Worm (Caenorhabditis elegans) whole organism, young adult: ENCODE results near the gene vha-11.

Source experiments
- C06A6.2 ChIP-seq: fragments of 200-800 bp; sonication (Bioruptor generic); conservative IDR thresholded peaks from 2 replicates; pipeline ENCODE4 v1.3.6; 2022; ENCODE audit warnings: missing genetic modification characterization, missing compliant biosample characterization
- C17E4.6 ChIP-seq: fragments of 200-800 bp; sonication (Bioruptor generic); IDR thresholded peaks from 2 replicates; pipeline ENCODE4 v1.3.6; 2022; ENCODE audit warnings: missing genetic modification reagents, missing genetic modification characterization, missing compliant biosample characterization
- F10E7.11 ChIP-seq: sonication (generic microtip); optimal IDR thresholded peaks from 2 replicates; lab custom pipeline; 2017; ENCODE audit warnings: mild to moderate bottlenecking, missing genetic modification characterization, moderate library complexity, missing compliant biosample characterization
- F39B2.1 ChIP-seq: fragments of 200-800 bp; sonication (Bioruptor generic); IDR thresholded peaks from 2 replicates; pipeline ENCODE4 v1.3.6; 2022; ENCODE audit warnings: missing genetic modification reagents, missing genetic modification characterization, missing compliant biosample characterization
- F55B11.4 ChIP-seq: sonication (generic microtip); optimal IDR thresholded peaks from 2 replicates; lab custom pipeline; 2016; ENCODE audit warnings: missing compliant biosample characterization, missing genetic modification characterization, borderline replicate concordance; ENCODE audit not compliant: insufficient read depth
- F57A8.1 ChIP-seq: fragments of 200-800 bp; sonication (Bioruptor generic); optimal IDR thresholded peaks from 2 replicates; lab custom pipeline; 2018; ENCODE audit warnings: mild to moderate bottlenecking, missing genetic modification characterization, moderate library complexity, missing compliant biosample characterization
- Y53F4B.3 ChIP-seq: fragments of 200-800 bp; sonication (Bioruptor generic); IDR thresholded peaks from 2 replicates; pipeline ENCODE4 v1.3.6; 2022; ENCODE audit warnings: missing genetic modification reagents, missing genetic modification characterization, missing compliant biosample characterization
- Y67H2A.10 ChIP-seq: fragments of 200-800 bp; sonication (Bioruptor generic); conservative IDR thresholded peaks from 2 replicates; pipeline ENCODE4 v1.3.6; 2022; ENCODE audit warnings: missing genetic modification reagents, missing genetic modification characterization, missing compliant biosample characterization
- ama-1 ChIP-seq, 3 experiments: fragments of 150-350 bp in 1 of 3; sonication (generic microtip) in 2 of 3; optimal IDR thresholded peaks; 2 replicates each; lab custom pipeline; 2014 to 2018; ENCODE audit warnings: missing biosample characterization in 2 of 3, missing genetic modification characterization in 2 of 3, missing genetic modification reagents in 2 of 3
- attf-3 ChIP-seq: fragments of 200-800 bp; sonication (Bioruptor generic); conservative IDR thresholded peaks from 2 replicates; pipeline ENCODE4 v1.3.6; 2022; ENCODE audit warnings: missing genetic modification reagents, missing genetic modification characterization, missing compliant biosample characterization
- bed-1 ChIP-seq: fragments of 200-800 bp; sonication (Bioruptor generic); IDR thresholded peaks from 2 replicates; pipeline ENCODE4 v1.3.6; 2022; ENCODE audit warnings: missing genetic modification reagents, missing genetic modification characterization, missing compliant biosample characterization
- cebp-1 ChIP-seq, 2 experiments: fragments of 200-800 bp in 1 of 2; sonication (Bioruptor generic) in 1 of 2; sonication (generic microtip) in 1 of 2; IDR thresholded peaks in 1 of 2; optimal IDR thresholded peaks in 1 of 2; 2 replicates each; pipeline versions ENCODE4 v1.3.6 to Lab custom; 2017 to 2022; ENCODE audit warnings: missing compliant biosample characterization in 2 of 2, missing genetic modification characterization in 2 of 2, mild to moderate bottlenecking in 1 of 2, missing genetic modification reagents in 1 of 2, moderate library complexity in 1 of 2
- ceh-100 ChIP-seq: fragments of 200-800 bp; sonication (Bioruptor generic); IDR thresholded peaks from 2 replicates; pipeline ENCODE4 v1.3.6; 2022; ENCODE audit warnings: missing genetic modification reagents, missing genetic modification characterization, missing compliant biosample characterization
- ceh-27 ChIP-seq: fragments of 200-800 bp; sonication (Bioruptor generic); optimal IDR thresholded peaks from 2 replicates; lab custom pipeline; 2018; ENCODE audit warnings: mild to moderate bottlenecking, missing genetic modification characterization, moderate library complexity, missing compliant biosample characterization
- ceh-58 ChIP-seq: fragments of 200-800 bp; sonication (Bioruptor generic); IDR thresholded peaks from 2 replicates; pipeline ENCODE4 v1.3.6; 2022; ENCODE audit warnings: missing genetic modification characterization, missing compliant biosample characterization
- ekl-4 ChIP-seq: fragments of 200-800 bp; sonication (Bioruptor generic); IDR thresholded peaks from 2 replicates; pipeline ENCODE4 v1.3.6; 2022; ENCODE audit warnings: missing genetic modification reagents, missing genetic modification characterization, missing compliant biosample characterization
- ets-4 ChIP-seq: fragments of 200-800 bp; sonication (Bioruptor generic); optimal IDR thresholded peaks from 2 replicates; lab custom pipeline; 2018; ENCODE audit warnings: mild to moderate bottlenecking, missing genetic modification characterization, missing compliant biosample characterization
- fkh-3 ChIP-seq: sonication (generic microtip); optimal IDR thresholded peaks from 2 replicates; lab custom pipeline; 2016; ENCODE audit warnings: mild to moderate bottlenecking, missing genetic modification characterization, missing compliant biosample characterization
- him-1 ChIP-seq: sonication (generic microtip); optimal IDR thresholded peaks from 2 replicates; lab custom pipeline; 2016; ENCODE audit warnings: missing genotype, missing genetic modification reagents, missing genetic modification characterization, missing compliant biosample characterization
- hmg-1.2 ChIP-seq: fragments of 200-800 bp; sonication (Bioruptor generic); IDR thresholded peaks from 2 replicates; pipeline ENCODE4 v1.3.6; 2022; ENCODE audit warnings: missing genetic modification reagents, missing genetic modification characterization, missing compliant biosample characterization
- hrde-1 ChIP-seq: sonication (generic microtip); optimal IDR thresholded peaks from 2 replicates; lab custom pipeline; 2016; ENCODE audit warnings: missing genetic modification characterization, mild to moderate bottlenecking, missing compliant biosample characterization, moderate library complexity, missing genotype, missing genetic modification reagents, borderline replicate concordance
- hsf-1 ChIP-seq: fragments of 200-800 bp; sonication (Bioruptor generic); IDR thresholded peaks from 2 replicates; pipeline ENCODE4 v1.3.6; 2022; ENCODE audit warnings: missing genetic modification reagents, missing genetic modification characterization, missing compliant biosample characterization
- lsl-1 ChIP-seq: fragments of 200-800 bp; sonication (Bioruptor generic); optimal IDR thresholded peaks from 2 replicates; lab custom pipeline; 2018; ENCODE audit warnings: mild to moderate bottlenecking, missing genetic modification characterization, moderate library complexity, missing compliant biosample characterization
- madf-8 ChIP-seq: fragments of 200-800 bp; sonication (Bioruptor generic); conservative IDR thresholded peaks from 2 replicates; pipeline ENCODE4 v1.3.6; 2022; ENCODE audit warnings: missing genetic modification reagents, missing genetic modification characterization, missing compliant biosample characterization
- mcd-1 ChIP-seq: fragments of 200-800 bp; sonication (Bioruptor generic); IDR thresholded peaks from 2 replicates; pipeline ENCODE4 v1.3.6; 2022; ENCODE audit warnings: missing genetic modification reagents, missing genetic modification characterization, missing compliant biosample characterization
- mel-28 ChIP-seq: sonication (generic microtip); optimal IDR thresholded peaks from 2 replicates; lab custom pipeline; 2016; ENCODE audit warnings: borderline replicate concordance, mild to moderate bottlenecking, missing genetic modification characterization, missing compliant biosample characterization
- nhr-179 ChIP-seq: sonication (generic microtip); optimal IDR thresholded peaks from 2 replicates; lab custom pipeline; 2016; ENCODE audit warnings: mild to moderate bottlenecking, missing genetic modification characterization, missing compliant biosample characterization
- nhr-80 ChIP-seq: sonication (generic microtip); optimal IDR thresholded peaks from 2 replicates; lab custom pipeline; 2016; ENCODE audit warnings: missing genetic modification characterization, missing compliant biosample characterization
- nhr-90 ChIP-seq: sonication (generic microtip); optimal IDR thresholded peaks from 2 replicates; lab custom pipeline; 2016; ENCODE audit warnings: missing genotype, mild to moderate bottlenecking, missing genetic modification characterization, missing compliant biosample characterization
- pbrm-1 ChIP-seq: fragments of 200-800 bp; sonication (Bioruptor generic); IDR thresholded peaks from 2 replicates; pipeline ENCODE4 v1.3.6; 2022; ENCODE audit warnings: missing genetic modification reagents, missing genetic modification characterization, missing compliant biosample characterization
- sea-2 ChIP-seq: fragments of 200-800 bp; sonication (Bioruptor generic); IDR thresholded peaks from 2 replicates; pipeline ENCODE4 v1.3.6; 2022; ENCODE audit warnings: missing genetic modification characterization, missing compliant biosample characterization
- sptf-2 ChIP-seq: fragments of 200-800 bp; sonication (Bioruptor generic); optimal IDR thresholded peaks from 2 replicates; lab custom pipeline; 2018; ENCODE audit warnings: mild to moderate bottlenecking, missing genetic modification characterization, missing compliant biosample characterization
- tbp1 ChIP-seq: fragments of 200-800 bp; sonication (Bioruptor generic); optimal IDR thresholded peaks from 2 replicates; lab custom pipeline; 2018; ENCODE audit warnings: mild to moderate bottlenecking, missing genetic modification characterization, missing compliant biosample characterization
- tlf-1 ChIP-seq: fragments of 200-800 bp; sonication (Bioruptor generic); optimal IDR thresholded peaks from 2 replicates; lab custom pipeline; 2018; ENCODE audit warnings: mild to moderate bottlenecking, missing genetic modification characterization, missing compliant biosample characterization
- xnd-1 ChIP-seq: sonication (generic microtip); optimal IDR thresholded peaks from 2 replicates; lab custom pipeline; 2016; ENCODE audit warnings: missing genotype, missing genetic modification reagents, missing genetic modification characterization, missing compliant biosample characterization
- zfh-2 ChIP-seq: fragments of 200-800 bp; sonication (Bioruptor generic); conservative IDR thresholded peaks from 2 replicates; pipeline ENCODE4 v1.3.6; 2022; ENCODE audit warnings: missing genetic modification reagents, missing genetic modification characterization, missing compliant biosample characterization
- zim-3 ChIP-seq: sonication (generic microtip); optimal IDR thresholded peaks from 2 replicates; lab custom pipeline; 2017; ENCODE audit warnings: mild to moderate bottlenecking, missing genetic modification characterization, moderate library complexity, missing compliant biosample characterization
- ztf-28 ChIP-seq: fragments of 200-800 bp; sonication (Bioruptor generic); IDR thresholded peaks from 2 replicates; pipeline ENCODE4 v1.3.6; 2022; ENCODE audit warnings: missing genetic modification reagents, missing genetic modification characterization, missing compliant biosample characterization
- ztf-3 ChIP-seq: fragments of 200-800 bp; sonication (Bioruptor generic); optimal IDR thresholded peaks from 2 replicates; lab custom pipeline; 2018; ENCODE audit warnings: mild to moderate bottlenecking, missing genetic modification characterization, missing compliant biosample characterization
- ztf-6 ChIP-seq: fragments of 200-800 bp; sonication (Bioruptor generic); IDR thresholded peaks from 2 replicates; pipeline ENCODE4 v1.3.6; 2022; ENCODE audit warnings: missing genetic modification reagents, missing genetic modification characterization, missing compliant biosample characterization

vha-11 gene

ce11 chrIV:2316796-2317195 lies 2.4 kb upstream of the vha-11 start (continued):
- TF ChIP-seq cebp-1 (GFP tag; IDR thresholded peaks at IDR 0.05; lab: Robert Waterston, UW), result no peak
- peak; percentile 63 for TF ChIP-seq cebp-1 (tag; optimal IDR thresholded peaks at IDR 0.05; lab: Kevin White, UChicago)
- peak; percentile 34; the same call in 1 of the 2 replicates for TF ChIP-seq Y67H2A.10 (GFP tag; lab: Robert Waterston, UW)
- no peak for TF ChIP-seq F39B2.1 (GFP tag; lab: Robert Waterston, UW)
- peak; percentile 15 for TF ChIP-seq lsl-1 (GFP tag; lab: Kevin White, UChicago)
- TF ChIP-seq ceh-27 (GFP tag; lab: Kevin White, UChicago), result peak; percentile 39
- peak; percentile 4 for TF ChIP-seq tlf-1 (GFP tag; lab: Kevin White, UChicago)
- peak; percentile 83; the same call in 1 of the 2 replicates for TF ChIP-seq hmg-1.2 (GFP tag; lab: Robert Waterston, UW)
- no peak for TF ChIP-seq ceh-58 (GFP tag; lab: Robert Waterston, UW)
- TF ChIP-seq pbrm-1 (GFP tag; lab: Robert Waterston, UW), result peak; percentile 47; the same call in 1 of the 2 replicates
- no peak for TF ChIP-seq ztf-28 (GFP tag; lab: Robert Waterston, UW)
- no peak for TF ChIP-seq Y53F4B.3
- peak; percentile 41 for TF ChIP-seq tbp1
- TF ChIP-seq ztf-3 (GFP tag; lab: Kevin White, UChicago), result no peak
- TF ChIP-seq sea-2 (GFP tag; lab: Robert Waterston, UW), result no peak
- peak; percentile 49; the same call in 1 of the 2 replicates for TF ChIP-seq attf-3 (GFP tag; lab: Robert Waterston, UW)
- TF ChIP-seq ceh-100 (GFP tag; lab: Robert Waterston, UW), result no peak
- no peak for TF ChIP-seq F57A8.1 (GFP tag; lab: Kevin White, UChicago)
- no peak for TF ChIP-seq fkh-3 (tag; lab: Kevin White, UChicago)
- peak; percentile 82 for TF ChIP-seq ekl-4 (GFP tag; lab: Robert Waterston, UW)
- TF ChIP-seq bed-1, result no peak
- TF ChIP-seq sptf-2 (GFP tag; lab: Kevin White, UChicago), result no peak
- TF ChIP-seq nhr-179 (tag; lab: Kevin White, UChicago), result no peak
- TF ChIP-seq zim-3 (tag; lab: Kevin White, UChicago), result no peak

DNA sequence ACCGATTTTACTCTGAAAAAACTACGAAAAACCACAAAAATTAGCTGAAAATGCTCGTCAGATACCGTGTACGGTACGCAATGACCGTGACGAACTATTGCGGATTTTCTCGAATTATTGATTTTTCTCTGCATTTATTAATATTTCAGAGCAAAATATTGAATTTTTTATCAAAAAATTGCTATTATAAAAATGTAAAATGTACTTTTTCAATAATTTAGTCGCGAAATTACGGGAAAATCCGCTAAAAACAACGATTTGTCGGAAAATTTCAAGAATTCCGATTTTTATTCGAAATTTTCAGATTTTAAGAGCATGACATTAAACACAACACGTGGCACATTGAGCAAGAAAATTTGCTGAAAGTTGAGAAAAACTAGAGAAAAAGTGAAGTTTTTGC lies 1.9 kb upstream of the vha-11 start, which contains the start of gene Y38F2AL.12:
Y38F2AL.12 (plus strand) TSS at position 301 of the 400 bp plus-strand sequence.
- TF ChIP-seq him-1, result no peak
- no peak for TF ChIP-seq sptf-2 (GFP tag; lab: Kevin White, UChicago)
- no peak for TF ChIP-seq xnd-1 (tag; lab: Kevin White, UChicago)
- TF ChIP-seq, all 124 proteins: peak for 0

DNA sequence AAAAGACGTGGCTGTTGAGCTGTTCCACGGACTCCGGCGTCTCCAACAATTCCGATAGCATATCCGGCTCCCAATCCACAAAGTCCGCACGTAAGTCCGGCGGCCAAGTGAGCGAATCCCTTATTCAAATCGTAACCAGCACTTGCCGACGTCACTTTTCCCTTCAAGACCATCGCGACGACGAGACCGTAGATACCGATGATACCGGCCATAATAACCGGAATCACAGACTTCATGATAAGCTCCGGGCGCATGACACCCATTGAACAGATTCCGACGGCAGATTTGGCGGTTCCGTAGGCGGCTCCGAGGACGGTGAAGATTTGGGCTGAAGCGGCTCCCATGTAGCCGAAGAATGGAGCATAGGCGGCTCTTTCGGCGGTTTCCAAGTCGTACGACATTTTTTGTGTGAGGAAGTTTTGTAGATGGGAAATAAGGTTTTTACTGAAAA lies 1.2 kb upstream of the vha-11 start, which contains the start of gene vha-3:
vha-3 (minus strand) TSS at position 401 of the 451 bp plus-strand sequence.
- TF ChIP-seq zfh-2 (GFP tag; lab: Robert Waterston, UW) (peak; percentile 66), ama-1 (optimal IDR thresholded peaks at IDR 0.05; lab: Kevin White, UChicago) (no peak), ama-1 (GFP tag; optimal IDR thresholded peaks at IDR 0.05; lab: Kevin White, UChicago) (no peak), F55B11.4 (tag; lab: Kevin White, UChicago) (no peak), nhr-90 (tag; lab: Kevin White, UChicago) (no peak), madf-8 (GFP tag; lab: Robert Waterston, UW) (no peak), pbrm-1 (GFP tag; lab: Robert Waterston, UW) (0 out of 2 replicates have a peak, but pooled peaks have one; percentile 5), hrde-1 (tag; lab: Kevin White, UChicago) (no peak), mel-28 (no peak), F10E7.11 (tag; lab: Kevin White, UChicago) (no peak), ets-4 (GFP tag; lab: Kevin White, UChicago) (no peak), ceh-27 (GFP tag; lab: Kevin White, UChicago) (no peak), hsf-1 (0 out of 2 replicates have a peak, but pooled peaks have one; percentile 6), mcd-1 (GFP tag; lab: Robert Waterston, UW) (0 out of 2 replicates have a peak, but pooled peaks have one; percentile 36), C06A6.2 (GFP tag; lab: Robert Waterston, UW) (no peak), ztf-6 (GFP tag; lab: Robert Waterston, UW) (no peak), C17E4.6 (GFP tag; lab: Robert Waterston, UW) (no peak), nhr-80 (no peak)
